Fruit fly (Drosophila melanogaster): ENCODE results near the gene bab2.

bab2 gene

DNA sequence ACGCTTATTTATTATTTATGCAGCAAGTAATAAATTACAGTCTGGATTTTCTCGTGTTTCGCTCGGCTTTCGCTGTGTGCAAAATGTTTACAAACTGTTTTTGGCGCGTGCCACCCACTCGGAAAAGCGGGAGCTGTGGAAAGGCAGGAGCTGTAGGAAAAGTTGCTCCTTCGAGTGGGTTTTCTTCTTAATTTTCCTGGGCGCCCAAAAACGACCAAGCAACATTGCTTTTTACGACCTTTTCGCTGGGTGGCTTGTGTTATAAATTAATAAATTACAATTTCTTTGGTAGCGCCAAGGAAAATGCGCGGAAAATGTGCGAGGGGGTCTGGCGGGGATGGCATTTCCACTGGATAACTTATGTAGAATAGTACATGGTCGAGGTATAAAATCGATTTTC lies 561 bp downstream of the bab2 start:
- no peak for TF ChIP-seq CG17806 (tag; optimal IDR thresholded peaks at IDR 0.05)
- no peak for TF ChIP-seq Pif1B (GFP tag; optimal IDR thresholded peaks at IDR 0.05)
- no peak for TF ChIP-seq fd96Ca (GFP tag; IDR thresholded peaks at IDR 0.05)
- TF ChIP-seq gl (tag; optimal IDR thresholded peaks at IDR 0.05), result no peak
- no peak for TF ChIP-seq CG8159 (tag; optimal IDR thresholded peaks at IDR 0.05)
- no peak for TF ChIP-seq rn (GFP tag; IDR thresholded peaks at IDR 0.05)
- no peak for TF ChIP-seq D1 (tag; optimal IDR thresholded peaks at IDR 0.05)
- TF ChIP-seq CG9948 (tag; optimal IDR thresholded peaks at IDR 0.05), result no peak
- no peak for TF ChIP-seq CG13204 (GFP tag; optimal IDR thresholded peaks at IDR 0.05)
- no peak for TF ChIP-seq Snoo (tag; optimal IDR thresholded peaks at IDR 0.05)
- no peak for TF ChIP-seq Ets98B (GFP tag; IDR thresholded peaks at IDR 0.05)
- no peak for TF ChIP-seq CG12605 (GFP tag; IDR thresholded peaks at IDR 0.05)
- no peak for TF ChIP-seq CG8301 (tag; optimal IDR thresholded peaks at IDR 0.05)
- no peak for TF ChIP-seq CG4496 (GFP tag; IDR thresholded peaks at IDR 0.05)
- TF ChIP-seq CG34367 (tag; optimal IDR thresholded peaks at IDR 0.05), result no peak
- no peak for TF ChIP-seq Pif1A (GFP tag; optimal IDR thresholded peaks at IDR 0.05)
- no peak for TF ChIP-seq CG15710 (tag; optimal IDR thresholded peaks at IDR 0.05)

dm6 chr3L:1172858-1173257 lies 4.2 kb downstream of the bab2 start:
- no peak for TF ChIP-seq CG4496 (GFP tag; IDR thresholded peaks at IDR 0.05)
- TF ChIP-seq Pif1A (GFP tag; optimal IDR thresholded peaks at IDR 0.05), result no peak
- TF ChIP-seq EcR (GFP tag; optimal IDR thresholded peaks at IDR 0.05), result no peak
- no peak for TF ChIP-seq CG13204 (GFP tag; optimal IDR thresholded peaks at IDR 0.05)
- no peak for TF ChIP-seq rn (GFP tag; IDR thresholded peaks at IDR 0.05)
- no peak for TF ChIP-seq CG34367 (tag; optimal IDR thresholded peaks at IDR 0.05)
- TF ChIP-seq CG8159 (tag; optimal IDR thresholded peaks at IDR 0.05), result no peak
- TF ChIP-seq CG10348 (GFP tag; IDR thresholded peaks at IDR 0.05), result no peak
- TF ChIP-seq CG8301 (tag; optimal IDR thresholded peaks at IDR 0.05), result no peak
- no peak for TF ChIP-seq D1 (tag; optimal IDR thresholded peaks at IDR 0.05)
- TF ChIP-seq CG14655 (GFP tag; optimal IDR thresholded peaks at IDR 0.05), result no peak
- TF ChIP-seq CG32121 (GFP tag; IDR thresholded peaks at IDR 0.05), result no peak
- TF ChIP-seq Ets98B (GFP tag; IDR thresholded peaks at IDR 0.05), result no peak
- TF ChIP-seq gl (tag; optimal IDR thresholded peaks at IDR 0.05), result no peak
- TF ChIP-seq fd96Ca (GFP tag; IDR thresholded peaks at IDR 0.05), result no peak
- TF ChIP-seq CG9948 (tag; optimal IDR thresholded peaks at IDR 0.05), result no peak
- TF ChIP-seq CG12605 (GFP tag; IDR thresholded peaks at IDR 0.05), result no peak
- no peak for TF ChIP-seq Snoo (tag; optimal IDR thresholded peaks at IDR 0.05)

- TF ChIP-seq gl (tag; optimal IDR thresholded peaks at IDR 0.05) (no peak), fd96Ca (GFP tag; IDR thresholded peaks at IDR 0.05) (no peak), CG17806 (tag; optimal IDR thresholded peaks at IDR 0.05) (no peak), CG14655 (GFP tag; optimal IDR thresholded peaks at IDR 0.05) (no peak), CG34367 (tag; optimal IDR thresholded peaks at IDR 0.05) (no peak), CG13204 (GFP tag; optimal IDR thresholded peaks at IDR 0.05) (no peak), EcR (GFP tag; optimal IDR thresholded peaks at IDR 0.05) (no peak), Pif1B (GFP tag; optimal IDR thresholded peaks at IDR 0.05) (no peak), Snoo (tag; optimal IDR thresholded peaks at IDR 0.05) (no peak), Pif1A (GFP tag; optimal IDR thresholded peaks at IDR 0.05) (no peak), CG15710 (tag; optimal IDR thresholded peaks at IDR 0.05) (no peak), CG12605 (GFP tag; IDR thresholded peaks at IDR 0.05) (no peak), D1 (tag; optimal IDR thresholded peaks at IDR 0.05) (no peak), CG9948 (tag; optimal IDR thresholded peaks at IDR 0.05) (no peak), rn (GFP tag; IDR thresholded peaks at IDR 0.05) (no peak), CG4496 (GFP tag; IDR thresholded peaks at IDR 0.05) (no peak), CG10348 (GFP tag; IDR thresholded peaks at IDR 0.05) (no peak)
Measured at dm6 chr3L:1170611-1171010, 6.5 kb downstream of the bab2 start.

DNA sequence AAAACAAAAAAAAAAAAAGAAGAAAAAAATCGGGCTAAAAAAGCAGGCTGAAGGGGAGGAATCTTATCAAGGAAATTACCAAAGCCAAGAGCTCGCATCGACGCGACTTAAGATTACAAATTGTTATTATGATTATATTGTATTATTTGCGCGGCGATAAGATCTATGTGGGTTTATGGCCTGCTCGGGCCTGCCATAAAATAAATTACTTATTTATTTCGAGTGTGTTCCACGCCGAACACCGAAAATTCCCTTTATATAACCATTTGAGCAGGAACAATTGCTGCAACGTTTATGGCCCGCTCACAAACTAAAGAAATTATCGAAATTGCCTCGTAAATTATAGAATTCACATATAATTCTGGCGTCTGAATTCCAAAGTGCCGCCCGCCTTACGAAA lies 7.5 kb downstream of the bab2 start:
- no peak for TF ChIP-seq CG17806 (tag; optimal IDR thresholded peaks at IDR 0.05)
- no peak for TF ChIP-seq fd96Ca (GFP tag; IDR thresholded peaks at IDR 0.05)
- TF ChIP-seq CG9948 (tag; optimal IDR thresholded peaks at IDR 0.05), result no peak
- no peak for TF ChIP-seq CG8159 (tag; optimal IDR thresholded peaks at IDR 0.05)
- no peak for TF ChIP-seq rn (GFP tag; IDR thresholded peaks at IDR 0.05)
- TF ChIP-seq Pif1B (GFP tag; optimal IDR thresholded peaks at IDR 0.05), result no peak
- TF ChIP-seq Pif1A (GFP tag; optimal IDR thresholded peaks at IDR 0.05), result no peak
- no peak for TF ChIP-seq CG13204 (GFP tag; optimal IDR thresholded peaks at IDR 0.05)
- TF ChIP-seq CG4496 (GFP tag; IDR thresholded peaks at IDR 0.05), result no peak
- TF ChIP-seq CG34367 (tag; optimal IDR thresholded peaks at IDR 0.05), result no peak
- no peak for TF ChIP-seq D1 (tag; optimal IDR thresholded peaks at IDR 0.05)
- no peak for TF ChIP-seq CG15710 (tag; optimal IDR thresholded peaks at IDR 0.05)
- TF ChIP-seq CG10348 (GFP tag; IDR thresholded peaks at IDR 0.05), result no peak
- TF ChIP-seq EcR (GFP tag; optimal IDR thresholded peaks at IDR 0.05), result no peak
- TF ChIP-seq gl (tag; optimal IDR thresholded peaks at IDR 0.05), result no peak
- no peak for TF ChIP-seq CG14655 (GFP tag; optimal IDR thresholded peaks at IDR 0.05)

dm6 chr3L:1168445-1168844 lies 8.6 kb downstream of the bab2 start:
- TF ChIP-seq CG32121 (GFP tag; IDR thresholded peaks at IDR 0.05), result no peak
- no peak for TF ChIP-seq CG8301 (tag; optimal IDR thresholded peaks at IDR 0.05)
- TF ChIP-seq CG12605 (GFP tag; IDR thresholded peaks at IDR 0.05), result no peak
- no peak for TF ChIP-seq CG13204 (GFP tag; optimal IDR thresholded peaks at IDR 0.05)
- TF ChIP-seq Pif1B (GFP tag; optimal IDR thresholded peaks at IDR 0.05), result no peak
- TF ChIP-seq CG9948 (tag; optimal IDR thresholded peaks at IDR 0.05), result no peak
- no peak for TF ChIP-seq fd96Ca (GFP tag; IDR thresholded peaks at IDR 0.05)
- TF ChIP-seq gl (tag; optimal IDR thresholded peaks at IDR 0.05), result no peak
- TF ChIP-seq CG10348 (GFP tag; IDR thresholded peaks at IDR 0.05), result no peak

All from whole organism, pupa.